Worm (Caenorhabditis elegans): ENCODE measurements around the gene Y53C12B.7.

DNA sequence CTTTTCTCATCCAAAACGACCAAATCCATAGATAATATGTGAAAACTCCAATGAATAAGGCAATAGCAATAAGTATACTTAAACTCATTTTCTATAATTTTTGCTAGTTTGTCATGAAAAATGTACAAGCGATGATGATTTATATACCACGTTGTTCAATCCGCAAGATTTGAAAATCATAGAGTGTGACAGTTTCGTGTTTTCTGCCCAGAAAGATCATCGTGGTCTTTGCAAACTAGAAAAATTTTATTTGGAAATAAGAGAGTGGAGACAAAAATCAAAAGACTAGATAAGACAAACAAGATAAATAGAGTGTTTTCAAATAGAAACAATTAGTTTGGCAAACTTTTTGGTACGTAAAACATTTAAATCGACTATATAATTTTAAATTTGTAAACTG is 40.2 kb upstream of the Y53C12B.7 start, which contains the start of gene cyp-13A3:
- TF ChIP-seq nhr-12 (tag; optimal IDR thresholded peaks at IDR 0.05) (no peak), mdl-1 (tag; optimal IDR thresholded peaks at IDR 0.05) (no peak), sem-4 (tag; optimal IDR thresholded peaks at IDR 0.05) (no peak)
